Fruit fly (Drosophila melanogaster) whole organism: Measurements from ENCODE around the gene Nepl13.

ENCODE experiments used
- CG8478 ChIP-seq: fragments of >200 bp; optimal IDR thresholded peaks from 2 replicates; lab custom pipeline; 2018; ENCODE audit warnings: inconsistent platforms
- Dll ChIP-seq: fragments of >200 bp; optimal IDR thresholded peaks from 2 replicates; lab custom pipeline; 2017
- EcR ChIP-seq, 2 experiments: fragments of >200 bp; optimal IDR thresholded peaks; 2 replicates each; lab custom pipeline; 2017; ENCODE audit warnings: missing biosample characterization in 2 of 2, missing genetic modification characterization in 2 of 2, missing genetic modification reagents in 2 of 2
- pan ChIP-seq: fragments of >200 bp; optimal IDR thresholded peaks from 2 replicates; lab custom pipeline; 2017
- psq ChIP-seq: fragments of >200 bp; optimal IDR thresholded peaks from 2 replicates; lab custom pipeline; 2017
- usp ChIP-seq: fragments of >200 bp; optimal IDR thresholded peaks from 2 replicates; lab custom pipeline; 2017; ENCODE audit warnings: missing biosample characterization, missing genetic modification characterization, mixed read lengths

Nepl13 gene

dm6 chr3R:22760988-22761387, at the start of gene Nepl13:
Gene Nepl13, minus strand, starts transcription at chr3R:22761076.
- TF ChIP-seq usp (GFP tag; lab: Kevin White, UChicago), result no peak
- no peak for TF ChIP-seq pan (lab: Kevin White, UChicago)
- no peak for TF ChIP-seq EcR (GFP tag; optimal IDR thresholded peaks at IDR 0.05; lab: Kevin White, UChicago)
- no peak for TF ChIP-seq psq (lab: Kevin White, UChicago)
- no peak for TF ChIP-seq CG8478 (lab: Kevin White, UChicago)
- TF ChIP-seq Dll, result no peak

- TF ChIP-seq psq (lab: Kevin White, UChicago) (no peak), CG8478 (lab: Kevin White, UChicago) (no peak), pan (lab: Kevin White, UChicago) (no peak), EcR (GFP tag; optimal IDR thresholded peaks at IDR 0.05; lab: Kevin White, UChicago) (no peak), usp (GFP tag; lab: Kevin White, UChicago) (no peak), Dll (no peak)
Measured at dm6 chr3R:22810277-22810676, 49.4 kb upstream of the Nepl13 start.

dm6 chr3R:22807132-22807531, 46.3 kb upstream of the Nepl13 start:
- TF ChIP-seq pan (lab: Kevin White, UChicago), result no peak
- no peak for TF ChIP-seq usp (GFP tag; lab: Kevin White, UChicago)
- no peak for TF ChIP-seq Dll
- no peak for TF ChIP-seq EcR (GFP tag; optimal IDR thresholded peaks at IDR 0.05; lab: Kevin White, UChicago)
- TF ChIP-seq CG8478 (lab: Kevin White, UChicago), result no peak
- TF ChIP-seq psq (lab: Kevin White, UChicago), result no peak

- TF ChIP-seq psq (lab: Kevin White, UChicago), result no peak
- no peak for TF ChIP-seq pan (lab: Kevin White, UChicago)
- no peak for TF ChIP-seq Dll
- TF ChIP-seq usp (GFP tag; lab: Kevin White, UChicago), result no peak
- TF ChIP-seq CG8478 (lab: Kevin White, UChicago), result no peak
- no peak for TF ChIP-seq EcR (GFP tag; optimal IDR thresholded peaks at IDR 0.05; lab: Kevin White, UChicago)
Measured at dm6 chr3R:22803655-22804341, 42.9 kb upstream of the Nepl13 start, which contains the start of gene CG7031. Gene CG7031, plus strand, starts transcription at chr3R:22804291.

- TF ChIP-seq usp (GFP tag; lab: Kevin White, UChicago), result no peak
- TF ChIP-seq CG8478 (lab: Kevin White, UChicago), result no peak
- TF ChIP-seq pan (lab: Kevin White, UChicago), result no peak
- no peak for TF ChIP-seq Dll
- TF ChIP-seq EcR (GFP tag; optimal IDR thresholded peaks at IDR 0.05; lab: Kevin White, UChicago), result no peak
- no peak for TF ChIP-seq psq (lab: Kevin White, UChicago)
Measured at dm6 chr3R:22793953-22794352, 33.1 kb upstream of the Nepl13 start.

dm6 chr3R:22789106-22789505, 28.2 kb upstream of the Nepl13 start:
- TF ChIP-seq EcR (GFP tag; optimal IDR thresholded peaks at IDR 0.05; lab: Kevin White, UChicago), result no peak
- TF ChIP-seq CG8478 (lab: Kevin White, UChicago), result no peak
- no peak for TF ChIP-seq usp (GFP tag; lab: Kevin White, UChicago)

- TF ChIP-seq EcR (GFP tag; optimal IDR thresholded peaks at IDR 0.05; lab: Kevin White, UChicago) (no peak), Dll (no peak), usp (GFP tag; lab: Kevin White, UChicago) (no peak), pan (lab: Kevin White, UChicago) (no peak)
Measured at dm6 chr3R:22784674-22785316, 23.9 kb upstream of the Nepl13 start.

- TF ChIP-seq psq (lab: Kevin White, UChicago) (no peak), pan (lab: Kevin White, UChicago) (no peak), EcR (GFP tag; optimal IDR thresholded peaks at IDR 0.05; lab: Kevin White, UChicago) (no peak), Dll (no peak), CG8478 (lab: Kevin White, UChicago) (no peak), usp (GFP tag; lab: Kevin White, UChicago) (no peak)
Measured at dm6 chr3R:22781412-22781811, 20.5 kb upstream of the Nepl13 start.

- TF ChIP-seq EcR (GFP tag; optimal IDR thresholded peaks at IDR 0.05; lab: Kevin White, UChicago) (no peak), Dll (no peak), psq (lab: Kevin White, UChicago) (no peak), CG8478 (lab: Kevin White, UChicago) (no peak), usp (GFP tag; lab: Kevin White, UChicago) (no peak), pan (lab: Kevin White, UChicago) (no peak)
Measured at dm6 chr3R:22780135-22780534, 19.3 kb upstream of the Nepl13 start.

dm6 chr3R:22776457-22776856, 15.6 kb upstream of the Nepl13 start:
- TF ChIP-seq pan (lab: Kevin White, UChicago) (no peak), psq (lab: Kevin White, UChicago) (no peak), usp (GFP tag; lab: Kevin White, UChicago) (no peak), CG8478 (lab: Kevin White, UChicago) (no peak), EcR (GFP tag; optimal IDR thresholded peaks at IDR 0.05; lab: Kevin White, UChicago) (no peak), Dll (no peak)

- TF ChIP-seq psq (lab: Kevin White, UChicago) (no peak), Dll (no peak), usp (GFP tag; lab: Kevin White, UChicago) (no peak), pan (lab: Kevin White, UChicago) (no peak), EcR (GFP tag; optimal IDR thresholded peaks at IDR 0.05; lab: Kevin White, UChicago) (no peak), CG8478 (lab: Kevin White, UChicago) (no peak)
Measured at dm6 chr3R:22771670-22772069, 10.8 kb upstream of the Nepl13 start, which contains the start of gene CG43095. Gene CG43095, minus strand, starts transcription at chr3R:22771770.
